Comparison of ENCODE assay signal across 5 fruit fly cellular contexts in the genomic region with DNA sequence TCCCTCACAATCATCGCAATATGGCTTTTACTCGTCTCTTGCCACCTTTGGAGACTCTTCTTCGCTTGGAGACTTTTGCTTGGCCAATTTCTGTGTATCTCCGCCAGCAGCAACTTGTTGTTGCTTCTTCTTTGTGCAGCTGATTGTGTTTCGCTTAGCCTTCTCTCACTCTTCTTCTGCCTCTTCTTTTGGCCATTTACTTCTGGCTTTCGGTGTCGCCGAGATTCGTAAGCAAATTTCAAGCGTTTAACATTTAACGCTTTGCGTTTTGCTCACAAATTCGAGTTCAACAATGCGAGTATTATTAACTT.
A peak's percentile ranks its signal among the peaks of the same experiment; 100 is the strongest.
TF ChIP-seq lines count a peak whose summit lies in the region.

No protein-coding gene starts in this region.

- no peak for TF ChIP-seq CTCF in whole organism, embryonic (GFP tag; optimal IDR thresholded peaks at IDR 0.05; lab: Kevin White, UChicago)

TF ChIP-seq in whole organism, adult, 20 proteins besides CTCF, POLR2A, EP300 and RAD21:
- no peak for TF ChIP-seq CG5204 (GFP tag; optimal IDR thresholded peaks at IDR 0.05; lab: Kevin White, UChicago)
- no peak for TF ChIP-seq CG33017 (tag; optimal IDR thresholded peaks at IDR 0.05; lab: Kevin White, UChicago)
- TF ChIP-seq Mnt (GFP tag; optimal IDR thresholded peaks at IDR 0.05; lab: Kevin White, UChicago), result no peak
- TF ChIP-seq Clk (GFP tag; optimal IDR thresholded peaks at IDR 0.05; lab: Kevin White, UChicago), result no peak
- TF ChIP-seq tj (GFP tag; optimal IDR thresholded peaks at IDR 0.05; lab: Kevin White, UChicago), result peak; percentile 59
- TF ChIP-seq Hr96 (GFP tag; optimal IDR thresholded peaks at IDR 0.05; lab: Kevin White, UChicago), result no peak
- peak; percentile 9 for TF ChIP-seq bab1 (GFP tag; optimal IDR thresholded peaks at IDR 0.05; lab: Kevin White, UChicago)

TF ChIP-seq in whole organism, embryonic, 481 proteins besides CTCF, POLR2A, EP300 and RAD21:
- TF ChIP-seq scrt (GFP tag; optimal IDR thresholded peaks at IDR 0.05; lab: Kevin White, UChicago) (peak; percentile 81), psq (GFP tag; optimal IDR thresholded peaks at IDR 0.05; lab: Kevin White, UChicago) (peak; percentile 63), Elba2 (GFP tag; optimal IDR thresholded peaks at IDR 0.05; lab: Kevin White, UChicago) (peak; percentile 7), ken (GFP tag; IDR thresholded peaks at IDR 0.05; lab: Robert Waterston, UW) (no peak), CG10431 (GFP tag; optimal IDR thresholded peaks at IDR 0.05; lab: Kevin White, UChicago) (no peak), MBD-R2 (GFP tag; IDR thresholded peaks at IDR 0.05; lab: Robert Waterston, UW) (peak; percentile 18; the same call in 1 of the 2 replicates), crol (GFP tag; IDR thresholded peaks at IDR 0.05; lab: Robert Waterston, UW) (peak; percentile 30; the same call in 1 of the 2 replicates), exex (tag; optimal IDR thresholded peaks at IDR 0.05; lab: Kevin White, UChicago) (peak; percentile 22), jing (GFP tag; optimal IDR thresholded peaks at IDR 0.05; lab: Kevin White, UChicago) (no peak), chinmo (GFP tag; IDR thresholded peaks at IDR 0.05; lab: Robert Waterston, UW; ENCODE audit: partially characterized antibody) (0 out of 4 replicates have a peak, but pooled peaks have one; percentile 16), kah (GFP tag; optimal IDR thresholded peaks at IDR 0.05; lab: Kevin White, UChicago) (peak; percentile 54), crp (GFP tag; optimal IDR thresholded peaks at IDR 0.05; lab: Kevin White, UChicago) (peak in 1 of 2 experiments; percentile 15), CG17385 (GFP tag; optimal IDR thresholded peaks at IDR 0.05; lab: Kevin White, UChicago) (peak; percentile 81)

TF ChIP-seq in whole organism, prepupa, 60 proteins besides CTCF, POLR2A, EP300 and RAD21:
- TF ChIP-seq vri (GFP tag; optimal IDR thresholded peaks at IDR 0.05; lab: Kevin White, UChicago), result no peak
- TF ChIP-seq achi (GFP tag; optimal IDR thresholded peaks at IDR 0.05; lab: Kevin White, UChicago), result no peak
- no peak for TF ChIP-seq fd85E (GFP tag; optimal IDR thresholded peaks at IDR 0.05; lab: Kevin White, UChicago)
- TF ChIP-seq CG34406 (GFP tag; optimal IDR thresholded peaks at IDR 0.05; lab: Kevin White, UChicago), result no peak
- no peak for TF ChIP-seq CG10669 (GFP tag; optimal IDR thresholded peaks at IDR 0.05; lab: Kevin White, UChicago)
- no peak for TF ChIP-seq CG31627 (GFP tag; optimal IDR thresholded peaks at IDR 0.05; lab: Kevin White, UChicago)
- no peak for TF ChIP-seq cyc (GFP tag; optimal IDR thresholded peaks at IDR 0.05; lab: Kevin White, UChicago)
- no peak for TF ChIP-seq CG11902 (GFP tag; optimal IDR thresholded peaks at IDR 0.05; lab: Kevin White, UChicago)
- TF ChIP-seq Eip93F (GFP tag; optimal IDR thresholded peaks at IDR 0.05; lab: Kevin White, UChicago), result no peak
- TF ChIP-seq CG16779 (tag; optimal IDR thresholded peaks at IDR 0.05; lab: Kevin White, UChicago), result no peak
- TF ChIP-seq Sox14 (GFP tag; optimal IDR thresholded peaks at IDR 0.05; lab: Kevin White, UChicago), result peak; percentile 39
- peak; percentile 57 for TF ChIP-seq CG6854 (GFP tag; optimal IDR thresholded peaks at IDR 0.05; lab: Kevin White, UChicago)
- peak in 1 of 2 experiments; percentile 30 for TF ChIP-seq ss (GFP tag; optimal IDR thresholded peaks at IDR 0.05; lab: Kevin White, UChicago)
- TF ChIP-seq svp (GFP tag; lab: Kevin White, UChicago), result peak; percentile 74
- TF ChIP-seq lz (GFP tag; optimal IDR thresholded peaks at IDR 0.05; lab: Kevin White, UChicago), result no peak
- no peak for TF ChIP-seq CG6808 (GFP tag; optimal IDR thresholded peaks at IDR 0.05; lab: Kevin White, UChicago)
- TF ChIP-seq pdm3 (GFP tag; optimal IDR thresholded peaks at IDR 0.05; lab: Kevin White, UChicago), result no peak
- no peak for TF ChIP-seq topi (GFP tag; optimal IDR thresholded peaks at IDR 0.05; lab: Kevin White, UChicago)

TF ChIP-seq in whole organism, pupa, 21 proteins besides CTCF, POLR2A, EP300 and RAD21:
- TF ChIP-seq CG8301 (tag; optimal IDR thresholded peaks at IDR 0.05; lab: Kevin White, UChicago) (no peak), CG17806 (tag; optimal IDR thresholded peaks at IDR 0.05; lab: Kevin White, UChicago) (no peak), EcR (GFP tag; optimal IDR thresholded peaks at IDR 0.05; lab: Kevin White, UChicago) (peak; percentile 44), CG34367 (tag; optimal IDR thresholded peaks at IDR 0.05; lab: Kevin White, UChicago) (no peak), CG12605 (GFP tag; IDR thresholded peaks at IDR 0.05; lab: Robert Waterston, UW) (peak; percentile 64), Snoo (tag; optimal IDR thresholded peaks at IDR 0.05; lab: Kevin White, UChicago) (no peak), D1 (tag; optimal IDR thresholded peaks at IDR 0.05; lab: Kevin White, UChicago) (no peak), CG15710 (tag; optimal IDR thresholded peaks at IDR 0.05; lab: Kevin White, UChicago) (no peak), Pif1B (GFP tag; optimal IDR thresholded peaks at IDR 0.05; lab: Kevin White, UChicago) (no peak), CG32121 (GFP tag; IDR thresholded peaks at IDR 0.05; lab: Robert Waterston, UW) (0 out of 2 replicates have a peak, but pooled peaks have one; percentile 28), rn (GFP tag; IDR thresholded peaks at IDR 0.05; lab: Robert Waterston, UW) (no peak), CG14655 (GFP tag; optimal IDR thresholded peaks at IDR 0.05; lab: Kevin White, UChicago) (no peak), CG9948 (tag; optimal IDR thresholded peaks at IDR 0.05; lab: Kevin White, UChicago) (no peak), fd96Ca (GFP tag; IDR thresholded peaks at IDR 0.05; lab: Robert Waterston, UW) (no peak), CG4496 (GFP tag; IDR thresholded peaks at IDR 0.05; lab: Robert Waterston, UW) (no peak), gl (tag; optimal IDR thresholded peaks at IDR 0.05; lab: Kevin White, UChicago) (no peak), CG10348 (GFP tag; IDR thresholded peaks at IDR 0.05; lab: Robert Waterston, UW) (no peak), CG13204 (GFP tag; optimal IDR thresholded peaks at IDR 0.05; lab: Kevin White, UChicago) (no peak), CG8159 (tag; optimal IDR thresholded peaks at IDR 0.05; lab: Kevin White, UChicago) (no peak), Pif1A (GFP tag; optimal IDR thresholded peaks at IDR 0.05; lab: Kevin White, UChicago) (no peak), Ets98B (GFP tag; IDR thresholded peaks at IDR 0.05; lab: Robert Waterston, UW) (no peak)

TF ChIP-seq in whole organism, wandering third instar larva, 38 proteins besides CTCF, POLR2A, EP300 and RAD21:
- TF ChIP-seq psq (GFP tag; optimal IDR thresholded peaks at IDR 0.05; lab: Kevin White, UChicago) (peak; percentile 88), Abd-B (GFP tag; optimal IDR thresholded peaks at IDR 0.05; lab: Kevin White, UChicago) (no peak)
